Fruit fly (Drosophila melanogaster) whole organism, embryonic: ENCODE data around the gene CG8861.

Experiments used
- CG1024 ChIP-seq: fragments of 200-800 bp; sonication (Bioruptor generic); IDR thresholded peaks from 2 replicates; pipeline ENCODE4 v1.3.6; 2022; ENCODE audit warnings: missing biosample characterization, missing genetic modification characterization
- CG14667 ChIP-seq: fragments of 200-800 bp; sonication (Bioruptor generic); IDR thresholded peaks from 2 replicates; pipeline ENCODE4 v1.3.6; 2022; ENCODE audit warnings: missing biosample characterization, missing genetic modification characterization
- CG14710 ChIP-seq: fragments of 200-800 bp; sonication (Bioruptor generic); optimal IDR thresholded peaks from 3 replicates; lab custom pipeline; 2019; ENCODE audit warnings: missing biosample characterization, mild to moderate bottlenecking, missing genetic modification characterization, moderate library complexity
- CG17912 ChIP-seq: fragments of 200-800 bp; sonication (Bioruptor generic); optimal IDR thresholded peaks from 2 replicates; lab custom pipeline; 2018; ENCODE audit warnings: missing biosample characterization, mild to moderate bottlenecking, missing genetic modification characterization
- CG34422 ChIP-seq: fragments of 200-800 bp; sonication (Bioruptor generic); IDR thresholded peaks from 3 replicates; pipeline ENCODE4 v1.3.6; 2022; ENCODE audit warnings: missing biosample characterization, missing genetic modification characterization
- CTCF ChIP-seq: fragments of 200-800 bp; sonication (Bioruptor generic); optimal IDR thresholded peaks from 2 replicates; lab custom pipeline; 2017; ENCODE audit warnings: missing biosample characterization, mild to moderate bottlenecking, missing genetic modification characterization, moderate library complexity
- Elba2 ChIP-seq: fragments of 200-800 bp; sonication (Bioruptor generic); optimal IDR thresholded peaks from 3 replicates; lab custom pipeline; 2016; ENCODE audit warnings: missing biosample characterization, missing genetic modification characterization
- Opbp ChIP-seq: fragments of 200-800 bp; sonication (Bioruptor generic); IDR thresholded peaks from 3 replicates; pipeline ENCODE4 v1.3.6; 2022; ENCODE audit warnings: missing biosample characterization, missing genetic modification characterization; ENCODE audit not compliant: partially characterized antibody
- Side ChIP-seq: fragments of 200-800 bp; sonication (Bioruptor generic); optimal IDR thresholded peaks from 2 replicates; lab custom pipeline; 2016; ENCODE audit warnings: missing biosample characterization, missing genetic modification characterization
- croc ChIP-seq: fragments of 200-800 bp; sonication (Bioruptor generic); conservative IDR thresholded peaks from 3 replicates; pipeline ENCODE4 v1.3.6; 2022; ENCODE audit warnings: missing biosample characterization, missing genetic modification characterization
- dimm ChIP-seq: fragments of 200-800 bp; sonication (Bioruptor generic); IDR thresholded peaks from 2 replicates; pipeline ENCODE4 v1.3.6; 2022; ENCODE audit warnings: missing biosample characterization, missing genetic modification characterization
- scrt ChIP-seq: fragments of 200-800 bp; sonication (Bioruptor generic); optimal IDR thresholded peaks from 2 replicates; lab custom pipeline; 2018; ENCODE audit warnings: missing biosample characterization, mild to moderate bottlenecking, missing genetic modification characterization, moderate library complexity
- trh ChIP-seq: fragments of 200-800 bp; sonication (Bioruptor generic); optimal IDR thresholded peaks from 2 replicates; lab custom pipeline; 2016; ENCODE audit warnings: missing biosample characterization, missing genetic modification characterization

- no peak for TF ChIP-seq Side (GFP tag; lab: Kevin White, UChicago)
- TF ChIP-seq CG14710 (tag; lab: Kevin White, UChicago), result no peak
- TF ChIP-seq dimm (GFP tag; lab: Robert Waterston, UW), result no peak
- TF ChIP-seq trh (GFP tag; lab: Kevin White, UChicago), result no peak
- no peak for TF ChIP-seq Opbp (GFP tag; lab: Robert Waterston, UW)
- no peak for TF ChIP-seq CG17912
- TF ChIP-seq CG14667 (GFP tag; lab: Robert Waterston, UW), result no peak
- no peak for TF ChIP-seq Elba2 (GFP tag; lab: Kevin White, UChicago)
- no peak for TF ChIP-seq CTCF (GFP tag; lab: Kevin White, UChicago)
- no peak; the same call in 2 of the 3 replicates for TF ChIP-seq CG34422
- TF ChIP-seq croc (GFP tag; lab: Robert Waterston, UW), result no peak
- no peak for TF ChIP-seq CG1024 (GFP tag; lab: Robert Waterston, UW)
- TF ChIP-seq scrt (GFP tag; lab: Kevin White, UChicago), result no peak
These were observed 9.3 kb upstream of the CG8861 start for dm6 chr3R:9337402-9338254.
